Worm (Caenorhabditis elegans): ENCODE data around the gene T21D12.12.

Gene T21D12.12

DNA sequence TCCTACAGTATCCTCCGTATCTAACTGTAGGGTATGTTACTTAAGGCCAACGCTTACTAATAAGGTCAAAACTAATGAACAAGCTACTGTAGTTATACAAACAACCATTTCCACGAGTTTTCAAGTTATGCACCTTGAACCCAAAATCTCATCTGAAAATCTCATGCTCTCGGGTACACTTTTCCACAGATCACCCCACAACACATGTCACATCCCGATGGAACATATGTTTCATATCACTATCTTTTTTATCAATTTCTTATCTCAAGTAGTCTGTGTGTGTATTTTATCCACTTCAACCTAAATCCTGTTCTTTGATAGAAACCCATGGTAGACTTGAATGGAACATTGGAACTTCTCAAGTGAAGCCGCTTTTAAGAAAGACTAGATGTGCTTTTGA is 34.1 kb downstream of the T21D12.12 start:
- no peak for TF ChIP-seq snpc-3.4 (tag; optimal IDR thresholded peaks at IDR 0.05)
- no peak for TF ChIP-seq rcor-1 (GFP tag; IDR thresholded peaks at IDR 0.05)
- no peak for TF ChIP-seq zim-3 (tag; optimal IDR thresholded peaks at IDR 0.05)
- no peak for TF ChIP-seq C06A6.2 (GFP tag; conservative IDR thresholded peaks at IDR 0.05)
- no peak for TF ChIP-seq ekl-4 (GFP tag; IDR thresholded peaks at IDR 0.05)
- TF ChIP-seq nhr-80 (tag; optimal IDR thresholded peaks at IDR 0.05): no peak

DNA sequence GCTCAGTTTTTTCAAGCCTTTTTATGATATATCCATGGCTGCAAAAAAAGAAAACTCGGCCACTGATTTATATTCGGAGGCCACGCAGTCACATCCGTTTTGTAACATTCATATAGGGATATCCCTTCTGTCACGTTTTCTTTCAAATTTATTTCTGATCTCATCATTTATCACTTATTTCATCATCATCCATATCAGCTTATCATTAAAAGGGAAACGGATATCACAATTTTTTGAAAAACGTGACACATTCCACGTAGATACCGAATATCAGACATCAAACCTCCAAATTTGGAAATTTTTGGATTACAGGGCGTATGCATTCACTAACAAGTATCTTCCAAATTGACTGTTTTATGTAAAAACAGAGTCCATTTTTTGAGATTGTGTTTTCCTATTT is 36.5 kb downstream of the T21D12.12 start:
- no peak for TF ChIP-seq Y79H2A.3 (GFP tag; conservative IDR thresholded peaks at IDR 0.05)
- TF ChIP-seq cebp-1 (GFP tag; IDR thresholded peaks at IDR 0.05): no peak
- peak; percentile 55 for TF ChIP-seq cebp-1 (tag; optimal IDR thresholded peaks at IDR 0.05)
- no peak for TF ChIP-seq bed-1 (GFP tag; IDR thresholded peaks at IDR 0.05)

DNA sequence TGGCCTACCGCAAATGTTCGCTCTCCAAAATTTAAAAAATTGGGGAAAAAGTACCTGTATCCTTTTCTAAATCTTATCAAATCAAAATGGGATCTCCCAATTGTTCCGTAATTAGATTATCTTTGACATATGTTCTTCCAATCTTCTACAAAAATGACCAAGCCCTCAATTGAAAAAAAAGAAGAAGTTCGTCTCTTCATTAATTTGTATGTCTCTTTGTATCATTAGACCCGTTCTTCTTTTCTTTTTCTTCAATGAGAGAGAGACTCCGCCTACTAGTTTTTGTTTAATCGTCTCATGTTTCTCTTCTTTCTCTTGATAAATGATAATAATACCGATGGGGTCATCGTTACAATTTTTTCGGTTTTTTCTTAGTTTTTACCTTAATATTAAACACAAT is 37.0 kb downstream of the T21D12.12 start:
- TF ChIP-seq somi-1 (GFP tag; optimal IDR thresholded peaks at IDR 0.05): no peak
- TF ChIP-seq ceh-91 (GFP tag; IDR thresholded peaks at IDR 0.05): no peak
- TF ChIP-seq sea-2 (GFP tag; IDR thresholded peaks at IDR 0.05): no peak
- TF ChIP-seq lin-40 (tag; optimal IDR thresholded peaks at IDR 0.05): no peak
- TF ChIP-seq Y56A3A.18 (GFP tag; IDR thresholded peaks at IDR 0.05): no peak
- no peak for TF ChIP-seq dox-1 (GFP tag; IDR thresholded peaks at IDR 0.05)
- TF ChIP-seq ceh-27 (GFP tag; optimal IDR thresholded peaks at IDR 0.05): no peak
- no peak for TF ChIP-seq fkh-3 (tag; optimal IDR thresholded peaks at IDR 0.05)
- TF ChIP-seq lir-1 (GFP tag; conservative IDR thresholded peaks at IDR 0.05): no peak

DNA sequence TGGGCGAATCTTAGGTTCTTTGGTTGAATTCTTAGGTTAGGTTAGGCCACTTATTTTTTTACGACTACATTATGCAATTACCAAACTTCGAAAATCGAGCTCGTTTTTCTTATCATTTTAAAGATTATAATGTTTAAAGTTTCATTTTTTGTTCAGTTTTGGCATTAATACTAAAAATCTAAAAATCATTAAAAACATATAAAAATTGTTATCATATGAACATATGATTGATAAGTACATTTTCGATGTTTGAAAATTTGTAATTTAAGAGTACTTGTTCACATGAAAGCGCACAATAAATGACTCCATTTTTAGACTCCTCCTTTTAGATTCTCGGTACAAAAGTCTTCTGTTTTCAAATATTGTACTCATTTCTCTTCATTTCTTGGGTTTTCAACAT is 38.9 kb downstream of the T21D12.12 start:
- TF ChIP-seq ekl-4 (GFP tag; IDR thresholded peaks at IDR 0.05) (no peak), efl-1 (GFP tag; optimal IDR thresholded peaks at IDR 0.05) (no peak), egl-18 (GFP tag; IDR thresholded peaks at IDR 0.05) (no peak), nhr-27 (tag; optimal IDR thresholded peaks at IDR 0.05) (no peak), D2030.7 (GFP tag; IDR thresholded peaks at IDR 0.05) (no peak), ets-4 (GFP tag; optimal IDR thresholded peaks at IDR 0.05) (no peak), T07F8.4 (tag; optimal IDR thresholded peaks at IDR 0.05) (no peak), K12H6.12 (tag; optimal IDR thresholded peaks at IDR 0.05) (no peak), ztf-18 (tag; optimal IDR thresholded peaks at IDR 0.05) (no peak), Y67H2A.10 (GFP tag; conservative IDR thresholded peaks at IDR 0.05) (no peak), ccch-3 (GFP tag; optimal IDR thresholded peaks at IDR 0.05) (no peak), nfyb-1 (GFP tag; IDR thresholded peaks at IDR 0.05) (no peak), die-1 (tag; optimal IDR thresholded peaks at IDR 0.05) (no peak), snpc-1.1 (tag; optimal IDR thresholded peaks at IDR 0.05; ENCODE audit: insufficient read depth) (no peak), ztf-6 (GFP tag; IDR thresholded peaks at IDR 0.05) (no peak), F10E7.11 (tag; optimal IDR thresholded peaks at IDR 0.05) (no peak), lag-1 (GFP tag; IDR thresholded peaks at IDR 0.05) (no peak)

DNA sequence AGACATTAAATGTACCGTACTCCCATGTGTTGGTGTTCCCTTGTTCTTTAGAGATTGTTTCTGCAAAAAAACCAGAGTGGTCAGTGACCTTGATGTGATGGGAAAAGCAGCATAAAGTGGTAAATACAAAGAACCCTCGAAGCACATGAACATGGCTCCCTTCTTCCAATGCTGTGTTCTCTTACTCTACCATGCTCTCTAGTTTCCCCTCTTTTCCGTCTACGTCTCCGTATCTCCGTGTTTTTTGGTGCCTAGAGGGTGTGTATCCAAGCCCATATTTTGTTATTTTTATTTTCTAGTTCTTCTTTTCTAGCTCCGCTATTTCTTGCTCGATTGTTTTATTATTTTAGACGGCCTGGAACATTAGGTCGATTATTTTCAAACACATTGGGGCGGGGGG is 40.3 kb downstream of the T21D12.12 start:
- TF ChIP-seq nfya-2 (GFP tag; IDR thresholded peaks at IDR 0.05) (no peak), hmg-1.2 (GFP tag; IDR thresholded peaks at IDR 0.05) (peak; percentile 72; the same call in 1 of the 2 replicates), rpc-1 (optimal IDR thresholded peaks at IDR 0.05) (no peak), rpc-1 (tag; optimal IDR thresholded peaks at IDR 0.05) (no peak), ztf-25 (GFP tag; IDR thresholded peaks at IDR 0.05) (0 out of 2 replicates have a peak, but pooled peaks have one; percentile 18), ceh-27 (GFP tag; optimal IDR thresholded peaks at IDR 0.05) (peak; percentile 15), lin-35 (GFP tag; optimal IDR thresholded peaks at IDR 0.05) (peak in 1 of 3 experiments; percentile 8), athp-1 (tag; optimal IDR thresholded peaks at IDR 0.05) (no peak), rec-8 (tag; optimal IDR thresholded peaks at IDR 0.05) (no peak)
